Worm (Caenorhabditis elegans): ENCODE data around the gene elmd-1.

ce11 chrIII:3426741-3427140, 37.0 kb downstream of the elmd-1 start:
- no peak for TF ChIP-seq madf-2 (tag; optimal IDR thresholded peaks at IDR 0.05)
- no peak for TF ChIP-seq pros-1 (tag; optimal IDR thresholded peaks at IDR 0.05)

Data from whole organism, late embryonic.